Fruit fly (Drosophila melanogaster): ENCODE measurements around the gene ATP6AP2.

ATP6AP2 gene

dm6 chr3R:9266765-9267164 is 6.3 kb downstream of the ATP6AP2 start, which contains the start of the genes TrpRS and Vps16A (continued):
- no peak for TF ChIP-seq Drgx (GFP tag; IDR thresholded peaks at IDR 0.05)
- TF ChIP-seq B-H1 (GFP tag; IDR thresholded peaks at IDR 0.05): no peak
- peak; percentile 86 to 98 for TF ChIP-seq crp (GFP tag; optimal IDR thresholded peaks at IDR 0.05)
- TF ChIP-seq CG9817 (tag; optimal IDR thresholded peaks at IDR 0.05): no peak
- TF ChIP-seq ewg (GFP tag; optimal IDR thresholded peaks at IDR 0.05): no peak
- TF ChIP-seq CG10267 (tag; optimal IDR thresholded peaks at IDR 0.05): peak; percentile 51
- TF ChIP-seq inv (GFP tag; IDR thresholded peaks at IDR 0.05; ENCODE audit: partially characterized antibody): peak; percentile 95
- no peak for TF ChIP-seq CG7745 (tag; optimal IDR thresholded peaks at IDR 0.05)
- no peak for TF ChIP-seq CG17612 (GFP tag; IDR thresholded peaks at IDR 0.05)
- no peak for TF ChIP-seq CG9876 (GFP tag; optimal IDR thresholded peaks at IDR 0.05)
- TF ChIP-seq tll (GFP tag; optimal IDR thresholded peaks at IDR 0.05): no peak
- TF ChIP-seq sc (optimal IDR thresholded peaks at IDR 0.05): no peak
- no peak for TF ChIP-seq sc (GFP tag; optimal IDR thresholded peaks at IDR 0.05)
- no peak for TF ChIP-seq fd64A (GFP tag; optimal IDR thresholded peaks at IDR 0.05)
- TF ChIP-seq CG12155 (GFP tag; optimal IDR thresholded peaks at IDR 0.05): no peak
- no peak for TF ChIP-seq fd96Cb (tag; optimal IDR thresholded peaks at IDR 0.05)
- peak; percentile 58 for TF ChIP-seq gro (GFP tag; optimal IDR thresholded peaks at IDR 0.05)
- no peak for TF ChIP-seq kay (GFP tag; optimal IDR thresholded peaks at IDR 0.05)
- TF ChIP-seq trem (tag; optimal IDR thresholded peaks at IDR 0.05): peak; percentile 73
- peak in 1 of 2 experiments; percentile 19 for TF ChIP-seq chif (GFP tag; optimal IDR thresholded peaks at IDR 0.05)
- TF ChIP-seq CG15073 (GFP tag; optimal IDR thresholded peaks at IDR 0.05): no peak
- TF ChIP-seq exex (tag; optimal IDR thresholded peaks at IDR 0.05): peak; percentile 78
- no peak for TF ChIP-seq CG10209 (GFP tag; optimal IDR thresholded peaks at IDR 0.05)
- TF ChIP-seq Elba2 (GFP tag; optimal IDR thresholded peaks at IDR 0.05): peak; percentile 82
- no peak for TF ChIP-seq CG10274 (GFP tag; optimal IDR thresholded peaks at IDR 0.05)
- TF ChIP-seq CG6791 (GFP tag; IDR thresholded peaks at IDR 0.05; ENCODE audit: partially characterized antibody): peak; percentile 99
- peak; percentile 77 for TF ChIP-seq HmgZ (tag; optimal IDR thresholded peaks at IDR 0.05)
- TF ChIP-seq CG2889 (GFP tag; IDR thresholded peaks at IDR 0.05): no peak
- peak; percentile 92 for TF ChIP-seq YL-1 (GFP tag; optimal IDR thresholded peaks at IDR 0.05)
- TF ChIP-seq CG6254 (GFP tag; optimal IDR thresholded peaks at IDR 0.05): no peak
- peak; percentile 98 for TF ChIP-seq nerfin-2 (GFP tag; IDR thresholded peaks at IDR 0.05; ENCODE audit: partially characterized antibody)
- TF ChIP-seq chm (GFP tag; IDR thresholded peaks at IDR 0.05): no peak
- TF ChIP-seq CkIIα-i1 (GFP tag; IDR thresholded peaks at IDR 0.05): no peak
- no peak for TF ChIP-seq bsh (GFP tag; optimal IDR thresholded peaks at IDR 0.05)
- no peak for TF ChIP-seq CG6765 (GFP tag; optimal IDR thresholded peaks at IDR 0.05)
- peak; percentile 46; the same call in 1 of the 2 replicates for TF ChIP-seq vvl (GFP tag; IDR thresholded peaks at IDR 0.05)
- TF ChIP-seq tup (GFP tag; optimal IDR thresholded peaks at IDR 0.05): no peak
- TF ChIP-seq al (GFP tag; IDR thresholded peaks at IDR 0.05): no peak
- TF ChIP-seq salm (tag; optimal IDR thresholded peaks at IDR 0.05): no peak
- TF ChIP-seq repo (GFP tag; optimal IDR thresholded peaks at IDR 0.05): no peak
- TF ChIP-seq CG8388 (GFP tag; optimal IDR thresholded peaks at IDR 0.05): no peak
- no peak for TF ChIP-seq ash1 (GFP tag; optimal IDR thresholded peaks at IDR 0.05)
- peak; percentile 98 for TF ChIP-seq CG16813 (GFP tag; IDR thresholded peaks at IDR 0.05; ENCODE audit: partially characterized antibody)
- no peak for TF ChIP-seq tap (tag; optimal IDR thresholded peaks at IDR 0.05)
- no peak for TF ChIP-seq slbo (GFP tag; IDR thresholded peaks at IDR 0.05)
- TF ChIP-seq Deaf1 (tag; optimal IDR thresholded peaks at IDR 0.05): no peak
- peak; percentile 62 for TF ChIP-seq CG15514 (GFP tag; optimal IDR thresholded peaks at IDR 0.05)
- TF ChIP-seq HLH4C (GFP tag; IDR thresholded peaks at IDR 0.05; ENCODE audit: partially characterized antibody): peak; percentile 99
- TF ChIP-seq CG2120 (GFP tag; optimal IDR thresholded peaks at IDR 0.05): peak; percentile 14
- no peak for TF ChIP-seq D19B (GFP tag; optimal IDR thresholded peaks at IDR 0.05)
